Fruit fly (Drosophila melanogaster) whole organism, embryonic: Measurements from ENCODE around the gene CoRest.
A peak's percentile ranks its signal among the peaks of the same experiment; 100 is the strongest.

Source experiments
- Bgb ChIP-seq: fragments of 200-800 bp; sonication (Bioruptor generic); IDR thresholded peaks from 2 replicates; pipeline ENCODE4 v1.3.6; 2022; ENCODE audit warnings: missing biosample characterization, missing genetic modification characterization; ENCODE audit not compliant: partially characterized antibody
- CG10274 ChIP-seq: fragments of 200-800 bp; sonication (Bioruptor generic); optimal IDR thresholded peaks from 3 replicates; lab custom pipeline; 2017; ENCODE audit warnings: missing biosample characterization, mild to moderate bottlenecking, missing genetic modification characterization
- CG17361 ChIP-seq: fragments of 200-800 bp; sonication (Bioruptor generic); IDR thresholded peaks from 3 replicates; pipeline ENCODE4 v1.3.6; 2022; ENCODE audit warnings: missing biosample characterization, missing genetic modification characterization
- grau ChIP-seq: fragments of 200-800 bp; optimal IDR thresholded peaks from 3 replicates; lab custom pipeline; 2019; ENCODE audit warnings: missing biosample characterization, mild to moderate bottlenecking, missing genetic modification characterization, moderate library complexity
- unc-4 ChIP-seq: fragments of 200-800 bp; sonication (Bioruptor generic); IDR thresholded peaks from 2 replicates; pipeline ENCODE4 v1.3.6; 2022; ENCODE audit warnings: missing biosample characterization, missing genetic modification characterization; ENCODE audit not compliant: partially characterized antibody

- no peak for TF ChIP-seq grau (tag; lab: Kevin White, UChicago)
- peak; percentile 81 for TF ChIP-seq unc-4 (GFP tag; lab: Robert Waterston, UW)
- TF ChIP-seq Bgb (GFP tag; lab: Robert Waterston, UW) = peak; percentile 77
- peak; percentile 40; the same call in 1 of the 3 replicates for TF ChIP-seq CG17361 (GFP tag; lab: Robert Waterston, UW)
- TF ChIP-seq CG10274 (GFP tag; lab: Kevin White, UChicago) = no peak
These were observed 58.0 kb downstream of the CoRest start, which contains the start of gene Tao for dm6 chrX:19579648-19580301.
